Fruit fly (Drosophila melanogaster): ENCODE results near the gene CG7730.

Gene CG7730

DNA sequence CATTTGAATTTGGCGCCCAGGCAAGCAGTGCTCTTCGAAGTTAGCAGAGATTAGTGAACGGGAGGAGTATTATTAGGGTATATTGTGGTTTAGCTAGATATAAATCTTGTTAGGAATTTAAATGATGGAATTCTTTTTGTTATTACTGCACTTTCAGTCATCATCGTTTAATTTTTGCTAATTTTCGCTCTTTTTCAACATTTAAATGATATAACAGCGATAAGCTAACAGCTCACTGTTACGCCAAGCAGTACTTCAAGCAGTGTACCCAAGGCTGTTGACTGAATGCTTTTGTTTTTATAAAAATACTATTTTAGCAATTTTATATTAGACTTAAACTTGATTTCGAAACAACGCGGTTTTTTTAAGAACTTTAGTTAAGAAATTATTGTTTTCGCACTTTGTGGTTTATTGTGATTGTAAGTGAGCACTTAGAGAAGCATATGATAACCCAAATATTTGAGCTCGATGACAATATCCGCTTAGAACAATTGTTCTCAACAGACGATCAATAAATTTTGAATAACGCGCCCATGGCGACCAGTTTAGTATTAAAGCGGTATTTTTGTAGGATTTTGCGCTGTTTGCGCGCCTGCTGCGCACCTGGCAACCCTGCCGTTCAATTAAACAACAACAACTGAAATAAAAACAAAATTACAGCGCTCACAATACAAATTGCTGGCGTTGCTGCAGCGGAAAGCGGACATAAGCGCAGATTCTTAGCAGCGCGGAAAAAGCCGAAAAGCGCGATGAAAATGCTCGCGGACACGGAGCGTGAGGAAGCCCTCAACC is 23.5 kb downstream of the CG7730 start:
- TF ChIP-seq CTCF (optimal IDR thresholded peaks at IDR 0.05) (no peak), CG8478 (optimal IDR thresholded peaks at IDR 0.05) (no peak)

DNA sequence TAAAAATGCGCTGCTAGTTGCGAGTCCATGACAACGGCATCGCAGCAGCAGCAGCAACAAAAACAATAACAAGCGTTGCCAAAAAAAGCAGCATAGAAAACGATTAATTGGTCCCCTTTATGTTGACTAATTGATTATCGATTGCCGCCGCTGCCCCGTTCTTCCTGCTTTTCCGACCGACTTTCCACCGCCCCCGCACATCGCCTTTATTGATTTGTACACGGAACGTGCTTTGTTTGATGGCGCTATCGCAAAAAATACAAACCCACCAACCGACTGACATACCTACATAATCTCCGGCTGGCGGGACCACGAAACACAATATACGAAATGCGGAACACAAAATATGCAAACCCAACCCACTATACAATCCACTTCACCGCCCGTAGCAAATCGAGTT is 24.2 kb downstream of the CG7730 start:
- TF ChIP-seq CTCF (optimal IDR thresholded peaks at IDR 0.05), result no peak
- TF ChIP-seq CG8478 (optimal IDR thresholded peaks at IDR 0.05), result no peak

DNA sequence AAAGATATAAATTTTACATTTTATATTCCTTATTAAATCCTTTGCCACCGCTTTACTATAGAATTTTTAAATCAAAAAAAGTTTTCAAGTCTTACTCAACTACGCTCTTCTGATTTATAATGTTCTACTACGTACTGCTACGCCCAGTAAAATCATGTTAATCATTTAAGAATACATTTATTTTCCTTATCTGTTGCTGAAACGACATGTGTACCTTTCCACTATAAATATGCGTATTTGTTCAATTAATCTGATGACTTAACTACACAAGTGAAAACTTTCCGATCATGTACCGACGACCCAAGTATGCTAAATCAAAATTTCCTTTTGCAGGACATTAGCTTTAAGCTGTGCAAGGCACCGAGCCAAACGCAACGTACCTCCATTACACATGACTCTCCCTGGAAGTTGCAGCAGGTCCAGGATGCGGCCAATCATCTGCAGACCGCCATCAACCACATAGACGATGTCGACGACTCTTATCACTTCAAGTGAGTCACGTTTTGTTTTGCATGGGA is 25.1 kb downstream of the CG7730 start:
- TF ChIP-seq CTCF (optimal IDR thresholded peaks at IDR 0.05) (no peak), CG8478 (optimal IDR thresholded peaks at IDR 0.05) (no peak)

DNA sequence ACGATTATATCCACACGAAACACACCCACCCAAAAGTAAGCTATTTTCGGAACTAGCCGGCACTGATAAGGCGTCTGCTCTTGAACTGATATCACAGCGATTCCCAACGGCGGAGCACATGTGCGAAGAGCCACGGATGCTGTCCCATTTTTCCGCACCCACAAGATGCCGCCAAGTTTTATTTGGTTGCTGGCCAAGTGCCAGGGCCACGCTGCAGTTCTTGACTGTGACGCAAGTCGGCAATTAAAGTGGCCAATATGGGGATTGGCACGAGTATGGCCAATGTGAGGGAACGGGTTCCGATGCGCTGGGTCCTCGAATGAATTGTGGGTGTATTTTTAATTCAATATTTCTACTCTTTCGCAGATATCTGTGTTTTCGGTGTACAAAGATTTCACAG is 26.6 kb downstream of the CG7730 start:
- TF ChIP-seq CG8478 (optimal IDR thresholded peaks at IDR 0.05) (no peak), CTCF (optimal IDR thresholded peaks at IDR 0.05) (no peak)

DNA sequence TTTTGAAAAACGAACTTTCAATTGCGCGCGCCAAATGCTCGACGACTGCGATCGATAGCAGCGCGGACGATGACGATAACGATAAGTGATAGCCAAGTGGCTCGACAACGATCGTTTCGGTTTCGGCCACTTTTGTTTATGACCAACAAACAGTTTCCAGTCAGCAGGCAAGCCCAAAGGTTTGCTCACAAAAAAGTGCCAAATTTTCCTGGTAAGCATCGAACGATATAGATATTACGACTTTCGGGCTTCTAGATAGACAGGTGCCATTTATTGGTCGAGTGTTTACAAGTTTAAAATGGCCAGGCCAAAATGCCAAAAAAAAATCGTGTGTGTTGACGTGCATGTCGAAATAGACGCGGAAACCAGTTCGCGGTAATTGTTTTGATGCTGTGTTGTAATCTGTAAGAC is 28.2 kb downstream of the CG7730 start, which contains the start of gene CG7724:
TSS of gene CG7724 (plus strand) at position 147 of the 411 bp plus-strand sequence.
- TF ChIP-seq CTCF (optimal IDR thresholded peaks at IDR 0.05), result no peak
- TF ChIP-seq CG8478 (optimal IDR thresholded peaks at IDR 0.05), result no peak

DNA sequence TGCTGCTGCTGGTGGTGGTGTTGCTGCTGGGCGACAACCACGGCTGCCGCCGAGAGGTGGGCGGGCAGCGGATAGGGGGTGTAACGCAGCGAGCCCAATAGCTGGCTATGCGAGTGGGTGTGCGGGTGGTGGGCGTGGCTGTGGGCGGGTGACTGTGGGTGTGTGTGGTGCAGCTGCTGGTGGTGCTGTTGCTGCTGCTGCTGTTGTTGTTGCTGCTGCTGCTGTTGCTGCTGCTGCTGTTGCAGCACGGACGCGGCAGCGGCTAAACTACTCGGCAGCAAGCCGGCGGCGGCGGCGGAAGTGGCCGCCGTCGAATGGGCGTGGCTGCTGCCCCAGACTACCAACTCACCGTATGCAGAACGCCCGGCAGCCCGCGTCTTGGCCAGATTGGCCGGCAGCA is 50.0 kb downstream of the CG7730 start:
- TF ChIP-seq CG8478 (optimal IDR thresholded peaks at IDR 0.05) (no peak), CTCF (optimal IDR thresholded peaks at IDR 0.05) (no peak)

All from S2 (cell line).